Fruit fly (Drosophila melanogaster): ENCODE data around the gene CG15554.

dm6 chr3R:31097221-31097620, 28.7 kb upstream of the CG15554 start, which contains the start of gene CG11317:
- TF ChIP-seq chm (GFP tag; IDR thresholded peaks at IDR 0.05) (no peak), dysf (GFP tag; IDR thresholded peaks at IDR 0.05) (no peak), sima (GFP tag; optimal IDR thresholded peaks at IDR 0.05) (no peak), insv (GFP tag; optimal IDR thresholded peaks at IDR 0.05) (no peak), CG5953 (GFP tag; IDR thresholded peaks at IDR 0.05) (no peak), Dip3 (GFP tag; optimal IDR thresholded peaks at IDR 0.05) (no peak)
